Worm (Caenorhabditis elegans) whole organism, L3 larva: ENCODE measurements around the gene npr-39.

ENCODE experiments used
- egl-5 ChIP-seq: fragments of 150-350 bp; optimal IDR thresholded peaks from 2 replicates; lab custom pipeline; 2017; ENCODE audit warnings: missing biosample characterization, missing genetic modification reagents, missing genetic modification characterization, inconsistent platforms
- elt-1 ChIP-seq: fragments of 150-350 bp; optimal IDR thresholded peaks from 2 replicates; lab custom pipeline; 2014; ENCODE audit warnings: missing biosample characterization, missing genetic modification characterization
- nhr-77 ChIP-seq: fragments of 150-350 bp; optimal IDR thresholded peaks from 2 replicates; lab custom pipeline; 2014; ENCODE audit warnings: missing biosample characterization, missing genetic modification characterization
- sea-2 ChIP-seq: fragments of 150-350 bp; sonication (generic microtip); optimal IDR thresholded peaks from 4 replicates; lab custom pipeline; 2014; ENCODE audit warnings: missing biosample characterization, missing genetic modification reagents, missing genetic modification characterization

- TF ChIP-seq sea-2 (GFP tag; lab: Kevin White, UChicago) (no peak), elt-1 (tag; lab: Kevin White, UChicago) (no peak), nhr-77 (no peak), egl-5 (tag; lab: Kevin White, UChicago) (no peak)
Observed at ce11 chrV:10064221-10064620, 2.6 kb upstream of the npr-39 start, which contains the start of gene fipr-13.
